Worm (Caenorhabditis elegans): Measurements from ENCODE around the gene F13B6.1.

Gene F13B6.1

DNA sequence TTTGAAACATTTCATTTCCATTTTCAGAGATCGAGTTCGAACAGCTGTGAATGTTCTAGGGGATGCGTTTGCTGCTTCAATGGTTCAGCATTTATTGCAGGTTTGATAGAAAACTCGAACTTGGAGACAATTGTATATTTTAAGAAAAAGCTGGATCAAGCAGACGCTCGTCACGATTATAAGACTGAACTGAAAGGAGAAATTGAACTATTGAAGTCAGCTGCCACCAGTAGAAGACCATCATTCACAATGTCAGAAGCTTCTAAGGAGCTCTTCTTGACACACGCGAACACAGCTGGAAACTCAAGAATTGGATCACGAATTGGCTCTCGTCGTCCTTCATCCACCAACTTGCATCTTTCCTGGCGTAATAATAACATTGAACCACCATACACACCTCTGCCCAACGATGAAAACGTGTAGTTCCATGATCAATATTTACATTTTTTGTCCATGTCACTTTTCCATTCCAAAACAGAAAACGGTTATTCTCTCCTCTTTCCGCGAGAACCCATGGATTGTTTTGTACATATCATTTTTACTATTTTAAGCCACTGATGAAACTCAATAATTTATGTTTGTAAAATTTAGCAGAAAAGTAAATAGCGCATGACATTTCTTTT is 49.7 kb downstream of the F13B6.1 start:
- TF ChIP-seq elt-1 (tag; optimal IDR thresholded peaks at IDR 0.05; ENCODE audit: borderline replicate concordance, insufficient read depth) (no peak), mep-1 (tag; optimal IDR thresholded peaks at IDR 0.05) (no peak), sem-2 (GFP tag; optimal IDR thresholded peaks at IDR 0.05) (no peak), lin-13 (tag; optimal IDR thresholded peaks at IDR 0.05) (no peak), nhr-237 (tag; optimal IDR thresholded peaks at IDR 0.05) (no peak), ceh-43 (GFP tag; optimal IDR thresholded peaks at IDR 0.05) (no peak), unc-120 (tag; optimal IDR thresholded peaks at IDR 0.05; ENCODE audit: poor library complexity, severe bottlenecking) (no peak)

- TF ChIP-seq bed-3 (GFP tag; optimal IDR thresholded peaks at IDR 0.05) (no peak), nhr-2 (tag; optimal IDR thresholded peaks at IDR 0.05) (no peak), lin-13 (tag; optimal IDR thresholded peaks at IDR 0.05) (no peak), ces-1 (GFP tag; optimal IDR thresholded peaks at IDR 0.05) (no peak), sptf-1 (tag; optimal IDR thresholded peaks at IDR 0.05) (no peak), ztf-11 (tag; optimal IDR thresholded peaks at IDR 0.05) (no peak), sem-2 (GFP tag; optimal IDR thresholded peaks at IDR 0.05) (no peak), lin-32 (GFP tag; optimal IDR thresholded peaks at IDR 0.05) (no peak), snpc-4 (tag; optimal IDR thresholded peaks at IDR 0.05) (no peak), blmp-1 (tag; optimal IDR thresholded peaks at IDR 0.05) (no peak)
Observed at ce11 chrIV:7506711-7507110, 50.4 kb downstream of the F13B6.1 start.

DNA sequence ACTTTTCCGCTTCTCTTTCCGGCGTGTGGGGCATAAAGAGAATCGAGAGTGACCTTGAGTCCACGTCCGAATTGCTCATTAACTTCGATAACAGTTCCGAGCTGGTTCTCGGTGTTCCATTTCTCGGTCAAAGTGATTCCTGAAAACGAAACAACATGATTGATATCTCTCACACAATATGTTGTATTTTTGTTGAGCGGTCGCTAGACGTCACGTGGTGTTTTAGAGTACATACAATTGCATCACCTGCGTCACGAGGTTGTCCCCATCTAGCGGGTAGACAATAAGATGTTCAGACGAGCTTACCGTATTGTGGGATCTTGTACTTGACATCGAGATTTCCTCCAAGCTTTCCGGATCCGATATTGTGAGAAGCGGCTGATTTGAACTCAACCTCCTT is 51.0 kb downstream of the F13B6.1 start:
- TF ChIP-seq ceh-83 (GFP tag; optimal IDR thresholded peaks at IDR 0.05) (no peak), nhr-76 (tag; optimal IDR thresholded peaks at IDR 0.05) (no peak), hlh-1 (tag; optimal IDR thresholded peaks at IDR 0.05) (no peak), sptf-1 (tag; optimal IDR thresholded peaks at IDR 0.05) (no peak), ces-1 (GFP tag; optimal IDR thresholded peaks at IDR 0.05) (no peak), nhr-2 (tag; optimal IDR thresholded peaks at IDR 0.05) (no peak), lin-13 (tag; optimal IDR thresholded peaks at IDR 0.05) (no peak), tbx-8 (GFP tag; optimal IDR thresholded peaks at IDR 0.05) (no peak), mab-5 (tag; optimal IDR thresholded peaks at IDR 0.05) (no peak), drap-1 (GFP tag; optimal IDR thresholded peaks at IDR 0.05) (no peak), nhr-28 (tag; optimal IDR thresholded peaks at IDR 0.05) (no peak), M03D4.4 (tag; optimal IDR thresholded peaks at IDR 0.05) (no peak), sem-2 (GFP tag; optimal IDR thresholded peaks at IDR 0.05) (no peak), nhr-12 (tag; optimal IDR thresholded peaks at IDR 0.05) (no peak), pha-4 (tag; optimal IDR thresholded peaks at IDR 0.05) (no peak), lin-32 (GFP tag; optimal IDR thresholded peaks at IDR 0.05) (no peak)
